Worm (Caenorhabditis elegans) whole organism, L4 larva: ENCODE data around the gene mog-5.

ENCODE experiments used
- mes-2 ChIP-seq: sonication (generic microtip); optimal IDR thresholded peaks from 2 replicates; lab custom pipeline; 2016; ENCODE audit warnings: missing genotype, mild to moderate bottlenecking, missing genetic modification characterization, missing compliant biosample characterization; ENCODE audit not compliant: poor library complexity, severe bottlenecking
- nhr-77 ChIP-seq: fragments of 150-350 bp; optimal IDR thresholded peaks from 2 replicates; lab custom pipeline; 2014; ENCODE audit warnings: missing biosample characterization, missing genetic modification characterization

DNA sequence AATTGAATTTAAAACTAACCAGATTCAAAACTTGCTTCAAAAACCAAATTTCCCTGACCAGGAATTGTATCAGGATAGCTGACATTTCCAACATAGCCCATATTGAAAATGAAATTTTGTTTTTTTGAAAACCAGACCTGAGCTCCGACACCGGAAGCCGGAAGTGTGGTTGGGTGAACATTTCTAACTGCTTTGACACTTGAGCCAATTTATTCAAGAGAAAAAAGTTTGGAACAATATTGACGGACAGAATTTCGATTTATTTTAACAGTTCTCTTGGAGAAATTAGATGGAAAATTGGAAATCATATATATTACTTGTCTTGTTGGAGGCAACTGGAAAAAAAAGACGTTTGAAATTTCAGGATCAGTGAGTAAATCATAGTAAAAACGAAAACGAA is 12.1 kb upstream of the mog-5 start, which contains the start of gene ccpp-6:
- TF ChIP-seq mes-2 (tag; lab: Kevin White, UChicago): no peak
- TF ChIP-seq nhr-77 (tag; lab: Kevin White, UChicago): no peak
